Fruit fly (Drosophila melanogaster) whole organism, embryonic: Measurements from ENCODE around the gene Pex5.

Source experiments
- ATbp ChIP-seq: fragments of 200-800 bp; sonication (Bioruptor generic); optimal IDR thresholded peaks from 2 replicates; lab custom pipeline; 2017; ENCODE audit warnings: missing biosample characterization, mild to moderate bottlenecking, missing genetic modification characterization, missing genetic modification reagents
- Ada2b ChIP-seq: fragments of 200-800 bp; sonication (Bioruptor generic); IDR thresholded peaks from 2 replicates; pipeline ENCODE4 v1.3.6; 2022; ENCODE audit warnings: missing biosample characterization, missing genetic modification characterization
- Awh ChIP-seq: fragments of 200-800 bp; sonication (Bioruptor generic); IDR thresholded peaks from 2 replicates; pipeline ENCODE4, ENCODE4 v1.3.6; 2022; ENCODE audit warnings: missing biosample characterization, missing genetic modification characterization
- C15 ChIP-seq: fragments of 200-800 bp; sonication (Bioruptor generic); IDR thresholded peaks from 3 replicates; pipeline ENCODE4 v1.3.6; 2022; ENCODE audit warnings: missing biosample characterization, missing genetic modification characterization
- CG10321 ChIP-seq: fragments of 200-800 bp; sonication (Bioruptor generic); IDR thresholded peaks from 2 replicates; pipeline ENCODE4 v1.3.6; 2022; ENCODE audit warnings: missing biosample characterization, missing genetic modification characterization
- CG13123 ChIP-seq: fragments of 200-800 bp; sonication (Bioruptor generic); optimal IDR thresholded peaks from 2 replicates; lab custom pipeline; 2016; ENCODE audit warnings: missing biosample characterization, missing genetic modification characterization
- CG13775 ChIP-seq: fragments of 200-800 bp; sonication (Bioruptor generic); optimal IDR thresholded peaks from 3 replicates; lab custom pipeline; 2017; ENCODE audit warnings: missing biosample characterization, mild to moderate bottlenecking, missing genetic modification characterization
- CG15479 ChIP-seq: fragments of 200-800 bp; sonication (Bioruptor generic); optimal IDR thresholded peaks from 3 replicates; lab custom pipeline; 2019; ENCODE audit warnings: missing biosample characterization, mild to moderate bottlenecking, missing genetic modification characterization, moderate library complexity
- CG1647 ChIP-seq: fragments of 200-800 bp; sonication (Bioruptor generic); optimal IDR thresholded peaks from 3 replicates; lab custom pipeline; 2016; ENCODE audit warnings: missing biosample characterization, missing genetic modification characterization
- CG17612 ChIP-seq: fragments of 200-800 bp; sonication (Bioruptor generic); IDR thresholded peaks from 2 replicates; pipeline ENCODE4 v1.3.6; 2022; ENCODE audit warnings: missing biosample characterization, missing genetic modification characterization
- CG32767 ChIP-seq: fragments of 200-800 bp; sonication (Bioruptor generic); IDR thresholded peaks from 2 replicates; pipeline ENCODE4 v1.3.6; 2022; ENCODE audit warnings: missing biosample characterization, missing genetic modification characterization
- CG3847 ChIP-seq: fragments of 200-800 bp; sonication (Bioruptor generic); IDR thresholded peaks from 2 replicates; pipeline ENCODE4 v1.3.6; 2022; ENCODE audit warnings: missing biosample characterization, missing genetic modification characterization
- CG43689 ChIP-seq: fragments of 200-800 bp; sonication (Bioruptor generic); IDR thresholded peaks from 2 replicates; pipeline ENCODE4 v1.3.6; 2022; ENCODE audit warnings: missing biosample characterization, missing genetic modification characterization
- CG6175 ChIP-seq: fragments of 200-800 bp; sonication (Bioruptor generic); IDR thresholded peaks from 3 replicates; pipeline ENCODE4 v1.3.6; 2022; ENCODE audit warnings: missing biosample characterization, missing genetic modification characterization
- CG7357 ChIP-seq: fragments of 200-800 bp; sonication (Bioruptor generic); IDR thresholded peaks from 3 replicates; pipeline ENCODE4 v1.3.6; 2022; ENCODE audit warnings: missing biosample characterization, missing genetic modification characterization
- CG7839 ChIP-seq: fragments of 200-800 bp; sonication (Bioruptor generic); optimal IDR thresholded peaks from 3 replicates; lab custom pipeline; 2018; ENCODE audit warnings: missing biosample characterization, mild to moderate bottlenecking, missing genetic modification characterization, moderate library complexity
- CG9817 ChIP-seq: fragments of 200-800 bp; sonication (Bioruptor generic); optimal IDR thresholded peaks from 2 replicates; lab custom pipeline; 2018; ENCODE audit warnings: missing biosample characterization, mild to moderate bottlenecking, missing genetic modification characterization, moderate library complexity
- D19B ChIP-seq: fragments of 200-800 bp; sonication (Bioruptor generic); optimal IDR thresholded peaks from 2 replicates; lab custom pipeline; 2017; ENCODE audit warnings: missing biosample characterization, mild to moderate bottlenecking, missing genetic modification characterization
- Dll ChIP-seq: fragments of 200-800 bp; sonication (Bioruptor generic); IDR thresholded peaks from 4 replicates; pipeline ENCODE4 v1.3.6; 2022; ENCODE audit warnings: missing biosample characterization, missing genetic modification characterization; ENCODE audit not compliant: partially characterized antibody
- ERR ChIP-seq: fragments of 200-800 bp; sonication (Bioruptor generic); optimal IDR thresholded peaks from 2 replicates; lab custom pipeline; 2016; ENCODE audit warnings: missing biosample characterization, missing genetic modification characterization
- Gsc ChIP-seq: fragments of 200-800 bp; sonication (Bioruptor generic); IDR thresholded peaks from 2 replicates; pipeline ENCODE4 v1.3.6; 2022; ENCODE audit warnings: missing biosample characterization, missing genetic modification characterization
- HLH54F ChIP-seq: fragments of 200-800 bp; sonication (Bioruptor generic); optimal IDR thresholded peaks from 3 replicates; lab custom pipeline; 2016; ENCODE audit warnings: missing biosample characterization, missing genetic modification characterization
- Lhr ChIP-seq: fragments of 200-800 bp; sonication (Bioruptor generic); optimal IDR thresholded peaks from 3 replicates; lab custom pipeline; 2017; ENCODE audit warnings: mild to moderate bottlenecking, missing biosample characterization, missing genetic modification reagents, missing genetic modification characterization
- Lpt ChIP-seq: fragments of >200 bp; optimal IDR thresholded peaks from 2 replicates; lab custom pipeline; 2018; ENCODE audit warnings: missing biosample characterization, missing genetic modification characterization
- MBD-R2 ChIP-seq: fragments of 200-800 bp; sonication (Bioruptor generic); IDR thresholded peaks from 2 replicates; pipeline ENCODE4 v1.3.6; 2022; ENCODE audit warnings: missing biosample characterization, missing genetic modification characterization
- Max ChIP-seq: fragments of 200-800 bp; sonication (Bioruptor generic); optimal IDR thresholded peaks from 2 replicates; lab custom pipeline; 2016; ENCODE audit warnings: missing biosample characterization, mild to moderate bottlenecking, missing genetic modification characterization
- Med ChIP-seq: fragments of 200-800 bp; sonication (Bioruptor generic); peaks from one replicate; lab custom pipeline; 2016; ENCODE audit warnings: missing biosample characterization, missing genetic modification characterization, mild to moderate bottlenecking, inconsistent platforms, moderate library complexity
- Myb ChIP-seq: fragments of 200-800 bp; sonication (Bioruptor generic); optimal IDR thresholded peaks from 2 replicates; lab custom pipeline; 2016; ENCODE audit warnings: missing biosample characterization, missing genetic modification characterization
- Oaz ChIP-seq: fragments of 200-800 bp; sonication (Bioruptor generic); IDR thresholded peaks from 2 replicates; pipeline ENCODE4 v1.3.6; 2022; ENCODE audit warnings: missing biosample characterization, missing genetic modification characterization
- Opbp ChIP-seq: fragments of 200-800 bp; sonication (Bioruptor generic); IDR thresholded peaks from 3 replicates; pipeline ENCODE4 v1.3.6; 2022; ENCODE audit warnings: missing biosample characterization, missing genetic modification characterization; ENCODE audit not compliant: partially characterized antibody
- PHDP ChIP-seq: fragments of 200-800 bp; sonication (Bioruptor generic); optimal IDR thresholded peaks from 3 replicates; lab custom pipeline; 2018; ENCODE audit warnings: missing biosample characterization, mild to moderate bottlenecking, missing genetic modification characterization, moderate library complexity
- Taf1 ChIP-seq: fragments of 200-800 bp; sonication (Bioruptor generic); IDR thresholded peaks from 2 replicates; pipeline ENCODE4 v1.3.6; 2022; ENCODE audit warnings: missing biosample characterization, missing genetic modification characterization
- Usf ChIP-seq: fragments of 200-800 bp; sonication (Bioruptor generic); optimal IDR thresholded peaks from 2 replicates; lab custom pipeline; 2017; ENCODE audit warnings: missing genotype, missing biosample characterization, missing genetic modification characterization
- ap ChIP-seq: fragments of 200-800 bp; sonication (Bioruptor generic); IDR thresholded peaks from 2 replicates; pipeline ENCODE4 v1.3.6; 2022; ENCODE audit warnings: missing biosample characterization, missing genetic modification characterization
- bsh ChIP-seq, 2 experiments: fragments of 200-800 bp; sonication (Bioruptor generic); optimal IDR thresholded peaks; 2 replicates each; lab custom pipeline; 2017 to 2018; ENCODE audit warnings: mild to moderate bottlenecking in 2 of 2, missing biosample characterization in 2 of 2, missing genetic modification characterization in 2 of 2, moderate library complexity in 1 of 2
- disco-r ChIP-seq: fragments of 200-800 bp; sonication (Bioruptor generic); optimal IDR thresholded peaks from 2 replicates; lab custom pipeline; 2016; ENCODE audit warnings: missing biosample characterization, missing genetic modification characterization
- emc ChIP-seq: fragments of 200-800 bp; sonication (Bioruptor generic); optimal IDR thresholded peaks from 2 replicates; lab custom pipeline; 2016; ENCODE audit warnings: missing biosample characterization, missing genetic modification characterization
- fru ChIP-seq: fragments of >200 bp; optimal IDR thresholded peaks from 2 replicates; lab custom pipeline; 2017
- gcm ChIP-seq: fragments of 200-800 bp; sonication (Bioruptor generic); optimal IDR thresholded peaks from 2 replicates; lab custom pipeline; 2019; ENCODE audit warnings: missing biosample characterization, mild to moderate bottlenecking, missing genetic modification characterization, moderate library complexity
- gro ChIP-seq: fragments of 200-800 bp; sonication (Bioruptor generic); optimal IDR thresholded peaks from 2 replicates; lab custom pipeline; 2016; ENCODE audit warnings: missing biosample characterization, missing genetic modification characterization
- gsb ChIP-seq: fragments of 200-800 bp; sonication (Bioruptor generic); IDR thresholded peaks from 2 replicates; pipeline ENCODE4 v1.3.6; 2022; ENCODE audit warnings: missing biosample characterization, missing genetic modification characterization
- gsb-n ChIP-seq: fragments of 200-800 bp; sonication (Bioruptor generic); optimal IDR thresholded peaks from 3 replicates; lab custom pipeline; 2018; ENCODE audit warnings: missing biosample characterization, mild to moderate bottlenecking, missing genetic modification characterization
- lbe ChIP-seq: fragments of 200-800 bp; sonication (Bioruptor generic); optimal IDR thresholded peaks from 2 replicates; lab custom pipeline; 2016; ENCODE audit warnings: missing biosample characterization, mild to moderate bottlenecking, missing genetic modification characterization
- maf-S ChIP-seq: fragments of 200-800 bp; sonication (Bioruptor generic); optimal IDR thresholded peaks from 2 replicates; lab custom pipeline; 2016; ENCODE audit warnings: missing biosample characterization, missing genetic modification characterization
- pan ChIP-seq, 4 experiments: fragments of >200 bp in 3 of 4; fragments of 200-800 bp in 1 of 4; sonication (Bioruptor generic) in 1 of 4; optimal IDR thresholded peaks in 3 of 4; IDR thresholded peaks in 1 of 4; 2 replicates each; pipeline versions ENCODE4 v1.3.6 to Lab custom; 2017 to 2022; ENCODE audit warnings: missing biosample characterization in 2 of 4, missing genetic modification characterization in 2 of 4, mixed read lengths in 1 of 4
- pho ChIP-seq: fragments of 200-800 bp; sonication (Bioruptor generic); optimal IDR thresholded peaks from 2 replicates; lab custom pipeline; 2016; ENCODE audit warnings: missing biosample characterization, missing genetic modification characterization
- sisA ChIP-seq: fragments of 200-800 bp; sonication (Bioruptor generic); IDR thresholded peaks from 2 replicates; pipeline ENCODE4 v1.3.6; 2022; ENCODE audit warnings: missing biosample characterization, missing genetic modification characterization
- sr ChIP-seq: fragments of 200-800 bp; sonication (Bioruptor generic); IDR thresholded peaks from 3 replicates; pipeline ENCODE4 v1.3.6; 2022; ENCODE audit warnings: missing biosample characterization, missing genetic modification characterization
- tio ChIP-seq: fragments of 200-800 bp; sonication (Bioruptor generic); optimal IDR thresholded peaks from 2 replicates; lab custom pipeline; 2017; ENCODE audit warnings: missing biosample characterization, missing genetic modification characterization, inconsistent platforms
- tup ChIP-seq: fragments of 200-800 bp; sonication (Bioruptor generic); optimal IDR thresholded peaks from 2 replicates; lab custom pipeline; 2016; ENCODE audit warnings: missing biosample characterization, mild to moderate bottlenecking, missing genetic modification characterization, moderate library complexity
- z ChIP-seq: fragments of 200-800 bp; sonication (Bioruptor generic); IDR thresholded peaks from 3 replicates; pipeline ENCODE4 v1.3.6; 2022; ENCODE audit warnings: missing biosample characterization, missing genetic modification characterization

Pex5 gene

DNA sequence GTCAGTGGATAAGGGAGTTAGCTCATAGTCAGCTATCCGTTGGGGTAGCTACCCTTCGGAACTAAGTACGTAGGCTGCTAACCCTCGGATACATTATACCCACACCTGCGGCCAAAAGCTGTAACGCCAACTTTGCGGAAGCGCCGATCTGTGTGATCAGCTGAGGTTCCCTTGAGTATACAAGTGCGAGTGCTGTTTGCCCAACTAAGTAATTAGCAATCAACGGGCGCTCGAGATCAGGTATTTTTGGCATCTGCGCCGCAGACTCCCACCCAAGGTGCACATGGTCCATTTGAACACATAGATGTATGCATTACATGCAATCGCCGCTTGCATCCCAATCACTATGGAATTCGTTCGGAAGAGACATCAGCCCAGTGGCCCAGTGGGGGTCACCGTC is 14.8 kb downstream of the Pex5 start (continued):
- TF ChIP-seq Lpt (GFP tag; lab: Kevin White, UChicago) (no peak), CG15479 (GFP tag; lab: Kevin White, UChicago) (no peak), fru (lab: Kevin White, UChicago) (no peak), CG10321 (no peak), ERR (GFP tag; lab: Kevin White, UChicago) (peak; percentile 69), Max (peak; percentile 40), HLH54F (GFP tag; lab: Kevin White, UChicago) (peak; percentile 11), maf-S (peak; percentile 54), CG13775 (GFP tag; lab: Kevin White, UChicago) (peak; percentile 5), gsb-n (tag; lab: Kevin White, UChicago) (no peak), sisA (GFP tag; lab: Robert Waterston, UW) (no peak), Myb (GFP tag; lab: Kevin White, UChicago) (peak; percentile 42), ATbp (GFP tag; lab: Kevin White, UChicago) (peak; percentile 67), Med (GFP tag; lab: Kevin White, UChicago) (peak; percentile 94), emc (GFP tag; lab: Kevin White, UChicago) (no peak), ap (GFP tag; lab: Robert Waterston, UW) (0 out of 2 replicates have a peak, but pooled peaks have one; percentile 13), CG1647 (GFP tag; lab: Kevin White, UChicago) (peak; percentile 12), disco-r (GFP tag; lab: Kevin White, UChicago) (peak; percentile 59), bsh (GFP tag; optimal IDR thresholded peaks at IDR 0.05; lab: Kevin White, UChicago) (no peak), CG13123 (GFP tag; lab: Kevin White, UChicago) (peak; percentile 40), pho (GFP tag; lab: Kevin White, UChicago) (peak; percentile 66), CG7839 (tag; lab: Kevin White, UChicago) (peak; percentile 15), Ada2b (GFP tag; lab: Robert Waterston, UW) (peak; percentile 29; the same call in 1 of the 2 replicates), pan (optimal IDR thresholded peaks at IDR 0.05; lab: Kevin White, UChicago) (no peak), pan (GFP tag; optimal IDR thresholded peaks at IDR 0.05 in 1 of 2, IDR thresholded peaks at IDR 0.05 in 1 of 2) (peak in 1 of 2 experiments; percentile 46), PHDP (tag; lab: Kevin White, UChicago) (peak; percentile 58), Usf (no peak), CG43689 (GFP tag; lab: Robert Waterston, UW) (peak; percentile 60; the same call in 1 of the 2 replicates), CG6175 (peak; percentile 56; the same call in 1 of the 3 replicates), C15 (GFP tag; lab: Robert Waterston, UW) (peak; percentile 71; the same call in 1 of the 3 replicates), gro (GFP tag; lab: Kevin White, UChicago) (peak; percentile 80), Lhr (GFP tag; lab: Kevin White, UChicago) (no peak), tup (GFP tag; lab: Kevin White, UChicago) (peak; percentile 85), Taf1 (GFP tag; lab: Robert Waterston, UW) (peak; percentile 31; the same call in 1 of the 2 replicates), CG32767 (0 out of 2 replicates have a peak, but pooled peaks have one; percentile 51), D19B (GFP tag; lab: Kevin White, UChicago) (peak; percentile 56), Oaz (no peak), CG9817 (tag; lab: Kevin White, UChicago) (peak; percentile 40), gcm (no peak), gsb (GFP tag; lab: Robert Waterston, UW) (peak; percentile 51; the same call in 1 of the 2 replicates), tio (GFP tag; lab: Kevin White, UChicago) (peak; percentile 11), CG7357 (GFP tag; lab: Robert Waterston, UW) (peak; percentile 21; the same call in 1 of the 3 replicates), CG3847 (GFP tag; lab: Robert Waterston, UW) (peak; percentile 52), MBD-R2 (GFP tag; lab: Robert Waterston, UW) (peak; percentile 54; the same call in 1 of the 2 replicates), Dll (no peak), CG17612 (GFP tag; lab: Robert Waterston, UW) (peak; percentile 60; the same call in 1 of the 2 replicates), z (GFP tag; lab: Robert Waterston, UW) (0 out of 3 replicates have a peak, but pooled peaks have one; percentile 41), lbe (GFP tag; lab: Kevin White, UChicago) (peak; percentile 36), Gsc (GFP tag; lab: Robert Waterston, UW) (no peak), Awh (GFP tag; lab: Robert Waterston, UW) (peak; percentile 79), sr (GFP tag; lab: Robert Waterston, UW) (peak; percentile 52; the same call in 2 of the 3 replicates), Opbp (GFP tag; lab: Robert Waterston, UW) (no peak)
